Worm (Caenorhabditis elegans) whole organism, mixed stage, embryonic: ENCODE measurements around the gene F59E12.17.

ENCODE experiments used
- nhr-12 ChIP-seq: fragments of 150-350 bp; optimal IDR thresholded peaks from 2 replicates; lab custom pipeline; 2014; ENCODE audit warnings: missing biosample characterization, missing genetic modification characterization
- pha-4 ChIP-seq: fragments of 150-350 bp; optimal IDR thresholded peaks from 2 replicates; lab custom pipeline; 2018; ENCODE audit warnings: missing biosample characterization, missing genetic modification reagents, missing genetic modification characterization

DNA sequence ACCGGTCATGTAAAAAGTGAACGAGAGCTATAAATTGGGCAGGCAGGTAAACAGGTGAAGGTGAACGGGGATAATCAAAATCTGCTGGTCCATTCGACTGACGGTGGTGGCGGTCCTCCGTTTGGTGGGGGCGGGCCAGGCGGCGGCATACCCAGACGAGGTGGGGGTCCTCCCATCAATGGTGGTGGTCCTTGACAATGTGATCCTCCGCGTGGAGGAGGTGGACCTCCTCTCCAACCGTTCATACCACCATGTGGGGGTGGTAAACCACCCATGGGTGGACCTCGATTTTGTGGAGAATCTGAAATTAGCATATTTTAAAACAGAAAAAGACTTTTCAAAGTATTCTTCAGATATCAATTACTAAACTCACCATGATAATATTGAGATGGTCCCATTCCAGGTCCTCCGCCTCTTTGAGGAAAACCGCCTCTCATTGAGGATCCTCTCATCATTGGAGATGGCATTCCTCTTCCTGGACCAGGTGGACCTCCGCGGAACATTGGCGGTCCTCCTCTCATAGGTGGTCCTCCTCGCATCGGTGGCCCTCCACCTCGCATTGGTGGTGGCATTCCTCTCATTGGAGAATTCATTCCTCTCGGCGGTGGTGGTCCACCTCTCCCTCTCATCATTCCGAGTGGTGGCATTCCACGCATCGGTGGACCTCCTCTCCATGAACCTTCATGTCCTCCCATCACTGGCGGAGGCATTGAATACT, 8.7 kb downstream of the F59E12.17 start:
- TF ChIP-seq nhr-12 (tag; lab: Kevin White, UChicago) (no peak), pha-4 (no peak)
